Fruit fly (Drosophila melanogaster): Measurements from ENCODE around the gene CG31522.

Gene CG31522

dm6 chr3R:4403706-4404392, 58.8 kb downstream of the CG31522 start (continued):
- TF ChIP-seq Sox15 (GFP tag; optimal IDR thresholded peaks at IDR 0.05) (no peak), CG11762 (GFP tag; optimal IDR thresholded peaks at IDR 0.05; ENCODE audit: insufficient read depth) (peak; percentile 25), dsx (GFP tag; optimal IDR thresholded peaks at IDR 0.05; ENCODE audit: poor library complexity, severe bottlenecking) (peak; percentile 32), CG7368 (GFP tag; optimal IDR thresholded peaks at IDR 0.05) (peak; percentile 55), CG9139 (GFP tag; optimal IDR thresholded peaks at IDR 0.05) (no peak), CG3919 (GFP tag; optimal IDR thresholded peaks at IDR 0.05) (peak; percentile 51), CG6792 (GFP tag; optimal IDR thresholded peaks at IDR 0.05) (peak; percentile 49), ss (GFP tag; optimal IDR thresholded peaks at IDR 0.05) (peak; percentile 29 to 36)

- TF ChIP-seq Lpt (GFP tag; optimal IDR thresholded peaks at IDR 0.05) (no peak), Ets21C (GFP tag; optimal IDR thresholded peaks at IDR 0.05) (no peak), vri (GFP tag; optimal IDR thresholded peaks at IDR 0.05) (peak; percentile 8), salr (GFP tag; optimal IDR thresholded peaks at IDR 0.05) (no peak), Sox102F (GFP tag; optimal IDR thresholded peaks at IDR 0.05) (no peak), fd85E (GFP tag; optimal IDR thresholded peaks at IDR 0.05) (no peak), topi (GFP tag; optimal IDR thresholded peaks at IDR 0.05) (peak; percentile 22), CG10631 (GFP tag; optimal IDR thresholded peaks at IDR 0.05) (peak; percentile 21), CG6854 (GFP tag; optimal IDR thresholded peaks at IDR 0.05) (no peak), lz (GFP tag; optimal IDR thresholded peaks at IDR 0.05) (peak; percentile 35), CG8319 (GFP tag; optimal IDR thresholded peaks at IDR 0.05) (no peak), spab (GFP tag; optimal IDR thresholded peaks at IDR 0.05) (no peak), CG11762 (GFP tag; optimal IDR thresholded peaks at IDR 0.05; ENCODE audit: insufficient read depth) (no peak), CG4318 (GFP tag; optimal IDR thresholded peaks at IDR 0.05) (no peak), Blimp-1 (GFP tag; optimal IDR thresholded peaks at IDR 0.05) (no peak), ss (GFP tag; optimal IDR thresholded peaks at IDR 0.05) (no peak), CG6808 (GFP tag; optimal IDR thresholded peaks at IDR 0.05) (no peak), net (GFP tag; optimal IDR thresholded peaks at IDR 0.05) (no peak), CG8119 (GFP tag; IDR thresholded peaks at IDR 0.05) (0 out of 3 replicates have a peak, but pooled peaks have one; percentile 27), CG6276 (GFP tag; optimal IDR thresholded peaks at IDR 0.05) (no peak), fd59A (GFP tag; optimal IDR thresholded peaks at IDR 0.05) (no peak), CG6163 (GFP tag; IDR thresholded peaks at IDR 0.05) (peak; percentile 59; the same call in 2 of the 3 replicates), CG1621 (tag; optimal IDR thresholded peaks at IDR 0.05) (peak; percentile 27), CG10669 (GFP tag; optimal IDR thresholded peaks at IDR 0.05) (no peak), Hr38 (GFP tag; optimal IDR thresholded peaks at IDR 0.05) (no peak), achi (GFP tag; optimal IDR thresholded peaks at IDR 0.05) (peak; percentile 99), OdsH (GFP tag; optimal IDR thresholded peaks at IDR 0.05) (no peak), Hr39 (GFP tag; optimal IDR thresholded peaks at IDR 0.05) (no peak), pdm3 (GFP tag; optimal IDR thresholded peaks at IDR 0.05) (no peak), fkh (GFP tag; optimal IDR thresholded peaks at IDR 0.05) (peak; percentile 64), Gug (GFP tag; IDR thresholded peaks at IDR 0.05) (no peak), svp (GFP tag) (peak; percentile 92), eg (GFP tag; IDR thresholded peaks at IDR 0.05) (peak; percentile 51; the same call in 1 of the 3 replicates), CG16779 (tag; optimal IDR thresholded peaks at IDR 0.05) (peak; percentile 7), Ets96B (tag; optimal IDR thresholded peaks at IDR 0.05) (no peak), Met (GFP tag; optimal IDR thresholded peaks at IDR 0.05) (peak; percentile 26), esn (GFP tag; optimal IDR thresholded peaks at IDR 0.05) (peak; percentile 17), CG9139 (GFP tag; optimal IDR thresholded peaks at IDR 0.05) (peak; percentile 7), CG3032 (tag; optimal IDR thresholded peaks at IDR 0.05) (no peak), CG3919 (GFP tag; optimal IDR thresholded peaks at IDR 0.05) (no peak), Smox (GFP tag; optimal IDR thresholded peaks at IDR 0.05) (no peak), CG11902 (GFP tag; optimal IDR thresholded peaks at IDR 0.05) (no peak), CG7368 (GFP tag; optimal IDR thresholded peaks at IDR 0.05) (no peak)
Observed at dm6 chr3R:4402884-4403705, 59.6 kb downstream of the CG31522 start, which contains the start of gene lost. lost (plus strand) TSS chr3R:4403076.
